Worm (Caenorhabditis elegans) whole organism, L4 larva: ENCODE results near the gene symk-1.

Experiments
- F26F4.8 ChIP-seq: fragments of 200-800 bp; sonication (Bioruptor generic); conservative IDR thresholded peaks from 2 replicates; pipeline ENCODE4 v1.3.6; 2022; ENCODE audit warnings: missing genetic modification characterization, missing compliant biosample characterization
- aha-1 ChIP-seq: fragments of 150-350 bp; peaks from one replicate; lab custom pipeline; 2014; ENCODE audit warnings: missing biosample characterization, missing genetic modification characterization
- ama-1 ChIP-seq: fragments of 150-350 bp; optimal IDR thresholded peaks from 2 replicates; lab custom pipeline; 2014; ENCODE audit warnings: inconsistent platforms, mixed read lengths
- ceh-20 ChIP-seq: fragments of 200-800 bp; sonication (Bioruptor generic); IDR thresholded peaks from 2 replicates; pipeline ENCODE4 v1.3.6; 2022; ENCODE audit warnings: missing genetic modification reagents, missing genetic modification characterization, missing compliant biosample characterization
- duxl-1 ChIP-seq: sonication (generic microtip); optimal IDR thresholded peaks from 2 replicates; lab custom pipeline; 2016; ENCODE audit warnings: mild to moderate bottlenecking, missing genetic modification characterization, moderate library complexity, missing compliant biosample characterization; ENCODE audit not compliant: poor library complexity
- lsy-2 ChIP-seq, 2 experiments: fragments of 150-350 bp in 1 of 2; sonication (generic microtip) in 1 of 2; optimal IDR thresholded peaks; 2 replicates each; lab custom pipeline; 2014 to 2017; ENCODE audit warnings: missing biosample characterization in 2 of 2, missing genetic modification characterization in 2 of 2
- nhr-28 ChIP-seq: fragments of 150-350 bp; optimal IDR thresholded peaks from 2 replicates; lab custom pipeline; 2014; ENCODE audit warnings: missing biosample characterization, missing genetic modification characterization
- nhr-42 ChIP-seq: fragments of 200-800 bp; sonication (Bioruptor generic); IDR thresholded peaks from 2 replicates; pipeline ENCODE4 v1.3.6; 2022; ENCODE audit warnings: missing genetic modification characterization, missing compliant biosample characterization
- nhr-76 ChIP-seq: fragments of 150-350 bp; optimal IDR thresholded peaks from 2 replicates; lab custom pipeline; 2014; ENCODE audit warnings: missing biosample characterization, missing genetic modification characterization
- snpc-1.2 ChIP-seq: fragments of 200-800 bp; sonication (Bioruptor generic); IDR thresholded peaks from 2 replicates; pipeline ENCODE4 v1.3.6; 2022; ENCODE audit warnings: missing genetic modification reagents, missing genetic modification characterization, missing compliant biosample characterization
- unc-62 ChIP-seq, 3 experiments: fragments of 150-350 bp in 1 of 3; sonication (generic microtip); optimal IDR thresholded peaks in 2 of 3; peaks in 1 of 3; 1 replicate in 1 of 3; 2 replicates in 2 of 3; lab custom pipeline; 2014 to 2017; ENCODE audit warnings: missing biosample characterization in 3 of 3, missing genetic modification characterization in 3 of 3, missing genetic modification reagents in 3 of 3, missing genotype in 1 of 3

The symk-1 gene

DNA sequence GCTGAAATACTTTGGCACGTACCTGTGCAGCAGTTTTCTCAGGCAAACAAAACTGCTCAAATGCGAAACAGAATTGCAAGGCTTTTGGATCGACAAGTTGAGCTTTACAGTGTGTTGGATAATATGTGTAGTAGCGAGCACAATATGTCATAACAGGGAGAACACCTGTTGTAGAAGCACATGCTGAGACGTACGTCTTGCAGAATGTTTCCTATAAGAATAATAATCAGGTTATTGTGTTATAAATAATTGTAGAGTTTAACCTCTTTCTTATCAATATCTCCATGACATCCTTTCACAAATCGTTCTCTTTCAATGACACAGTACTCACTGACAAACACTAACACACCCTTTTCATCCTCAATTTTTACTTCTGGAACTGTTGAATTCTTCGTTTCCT is 57.5 kb downstream of the symk-1 start:
- TF ChIP-seq snpc-1.2 (GFP tag; lab: Robert Waterston, UW) (no peak), unc-62 (GFP tag; optimal IDR thresholded peaks at IDR 0.05 in 1 of 2; lab: Kevin White, UChicago) (peak in 1 of 2 experiments; percentile 93), unc-62 (tag; optimal IDR thresholded peaks at IDR 0.05; lab: Kevin White, UChicago) (no peak), ceh-20 (GFP tag; lab: Robert Waterston, UW) (no peak)

DNA sequence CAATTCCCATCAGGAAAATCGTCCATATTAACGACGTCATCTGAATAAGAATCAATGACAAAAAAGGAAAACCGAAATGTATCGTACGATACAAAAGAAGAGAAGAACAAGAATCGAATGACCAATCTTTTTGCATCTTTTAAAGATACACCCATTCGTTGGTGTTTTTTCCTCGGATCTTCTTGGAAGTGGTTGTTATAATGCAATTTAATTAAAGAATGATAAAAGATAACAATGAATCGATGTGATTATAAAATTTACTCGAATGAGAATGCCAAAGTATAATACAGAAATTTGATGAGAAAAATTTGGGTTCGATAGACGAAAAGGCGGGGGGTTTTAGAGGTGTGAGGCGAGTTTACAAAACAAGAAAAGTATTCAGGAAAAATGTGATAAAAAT is 58.9 kb downstream of the symk-1 start, which contains the start of gene F41E6.12:
F41E6.12 (minus strand) TSS at position 101 of the 400 bp plus-strand sequence.
- TF ChIP-seq F26F4.8 (GFP tag; lab: Robert Waterston, UW): no peak
- peak; percentile 15 for TF ChIP-seq duxl-1 (tag; lab: Kevin White, UChicago)
- no peak for TF ChIP-seq nhr-28
- TF ChIP-seq nhr-76: no peak
- TF ChIP-seq aha-1 (tag; lab: Kevin White, UChicago): peak; percentile 88
- TF ChIP-seq nhr-42 (GFP tag; lab: Robert Waterston, UW): no peak
- peak in 1 of 2 experiments; percentile 12 for TF ChIP-seq lsy-2 (tag; optimal IDR thresholded peaks at IDR 0.05; lab: Kevin White, UChicago)
- TF ChIP-seq ama-1: peak; percentile 36
